Worm (Caenorhabditis elegans) whole organism, late embryonic: ENCODE measurements around the gene srz-18.

Experiments
- F13H6.1 ChIP-seq: sonication (generic microtip); optimal IDR thresholded peaks from 2 replicates; lab custom pipeline; 2016; ENCODE audit warnings: missing genetic modification characterization, missing compliant biosample characterization
- ceh-30 ChIP-seq: fragments of 150-350 bp; optimal IDR thresholded peaks from 2 replicates; lab custom pipeline; 2014; ENCODE audit warnings: missing biosample characterization, missing genetic modification characterization
- ceh-9 ChIP-seq: sonication (generic microtip); optimal IDR thresholded peaks from 2 replicates; lab custom pipeline; 2016; ENCODE audit warnings: mild to moderate bottlenecking, missing genetic modification characterization, inconsistent platforms, missing compliant biosample characterization
- dmd-4 ChIP-seq: sonication (generic microtip); optimal IDR thresholded peaks from 2 replicates; lab custom pipeline; 2016; ENCODE audit warnings: borderline replicate concordance, missing genetic modification characterization, missing compliant biosample characterization
- elt-2 ChIP-seq: sonication (generic microtip); optimal IDR thresholded peaks from 2 replicates; lab custom pipeline; 2016; ENCODE audit warnings: missing genetic modification reagents, missing genetic modification characterization, missing compliant biosample characterization
- elt-4 ChIP-seq: sonication (generic microtip); optimal IDR thresholded peaks from 2 replicates; lab custom pipeline; 2016; ENCODE audit warnings: missing genetic modification characterization, missing compliant biosample characterization
- fkh-10 ChIP-seq: fragments of 150-350 bp; optimal IDR thresholded peaks from 2 replicates; lab custom pipeline; 2014; ENCODE audit warnings: missing biosample characterization, missing genetic modification reagents, missing genetic modification characterization
- gmeb-2 ChIP-seq: sonication (generic microtip); optimal IDR thresholded peaks from 2 replicates; lab custom pipeline; 2016; ENCODE audit warnings: missing genetic modification characterization, inconsistent platforms, missing compliant biosample characterization
- hlh-8 ChIP-seq: sonication (generic microtip); optimal IDR thresholded peaks from 2 replicates; lab custom pipeline; 2016; ENCODE audit warnings: missing genotype, missing genetic modification characterization, missing compliant biosample characterization
- pag-3 ChIP-seq: sonication (generic microtip); optimal IDR thresholded peaks from 2 replicates; lab custom pipeline; 2016; ENCODE audit warnings: missing compliant biosample characterization, missing genetic modification characterization, borderline replicate concordance
- pha-4 ChIP-seq: fragments of 150-350 bp; optimal IDR thresholded peaks from 2 replicates; lab custom pipeline; 2018; ENCODE audit warnings: missing biosample characterization, missing genetic modification reagents, missing genetic modification characterization
- rnt-1 ChIP-seq: sonication (generic microtip); optimal IDR thresholded peaks from 2 replicates; lab custom pipeline; 2016; ENCODE audit warnings: missing genetic modification characterization, missing compliant biosample characterization
- tbx-2 ChIP-seq: sonication (generic microtip); optimal IDR thresholded peaks from 2 replicates; lab custom pipeline; 2016; ENCODE audit warnings: missing genetic modification characterization, missing compliant biosample characterization
- ztf-16 ChIP-seq: sonication (generic microtip); optimal IDR thresholded peaks from 2 replicates; lab custom pipeline; 2017; ENCODE audit warnings: missing genetic modification characterization, missing compliant biosample characterization

DNA sequence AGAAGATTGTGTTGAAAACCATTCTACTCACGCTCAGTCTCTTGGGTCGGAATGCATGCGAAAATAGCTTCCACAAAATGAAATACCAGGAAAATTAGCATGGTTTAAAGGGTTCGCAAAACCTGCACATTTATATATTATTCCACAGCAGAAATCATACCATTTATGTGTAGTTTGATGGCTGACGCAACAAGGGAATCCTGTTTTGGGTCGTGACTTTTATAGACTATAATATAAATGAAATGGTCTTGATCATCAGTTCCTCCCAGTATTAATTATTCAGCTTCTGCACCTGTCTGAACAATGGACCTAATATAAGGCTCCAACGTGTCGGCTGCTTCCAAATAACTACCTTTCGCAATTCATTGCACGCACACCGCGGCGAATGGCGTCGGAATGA is 3.5 kb upstream of the srz-18 start, which contains the start of gene F46B3.8:
- no peak for TF ChIP-seq pag-3 (tag; lab: Kevin White, UChicago)
- TF ChIP-seq F13H6.1: no peak
- no peak for TF ChIP-seq pha-4 (tag; lab: Kevin White, UChicago)
- TF ChIP-seq tbx-2 (tag; lab: Kevin White, UChicago): no peak
- TF ChIP-seq elt-4 (tag; lab: Kevin White, UChicago): no peak
- no peak for TF ChIP-seq rnt-1 (tag; lab: Kevin White, UChicago)
- no peak for TF ChIP-seq elt-2
- no peak for TF ChIP-seq fkh-10 (GFP tag; lab: Kevin White, UChicago)
- no peak for TF ChIP-seq hlh-8 (tag; lab: Kevin White, UChicago)
- no peak for TF ChIP-seq ceh-9 (tag; lab: Kevin White, UChicago)
- TF ChIP-seq dmd-4 (tag; lab: Kevin White, UChicago): no peak
- no peak for TF ChIP-seq ceh-30 (tag; lab: Kevin White, UChicago)
- no peak for TF ChIP-seq ztf-16 (tag; lab: Kevin White, UChicago)
- TF ChIP-seq gmeb-2 (tag; lab: Kevin White, UChicago): no peak
